Worm (Caenorhabditis elegans) whole organism, L3 larva: ENCODE data around the gene C36B7.4.

Experiments
- ama-1 ChIP-seq: fragments of 150-350 bp; optimal IDR thresholded peaks from 2 replicates; lab custom pipeline; 2018
- ceh-28 ChIP-seq: fragments of 150-350 bp; optimal IDR thresholded peaks from 2 replicates; lab custom pipeline; 2014; ENCODE audit warnings: missing biosample characterization, missing genetic modification reagents, missing genetic modification characterization
- ceh-9 ChIP-seq: sonication (generic microtip); optimal IDR thresholded peaks from 2 replicates; lab custom pipeline; 2018; ENCODE audit warnings: missing biosample characterization, missing genetic modification characterization
- egl-27 ChIP-seq: sonication (generic microtip); optimal IDR thresholded peaks from 4 replicates; lab custom pipeline; 2017; ENCODE audit warnings: missing biosample characterization, missing genetic modification reagents, missing genetic modification characterization
- elt-1 ChIP-seq: fragments of 150-350 bp; optimal IDR thresholded peaks from 2 replicates; lab custom pipeline; 2014; ENCODE audit warnings: missing biosample characterization, missing genetic modification characterization
- elt-3 ChIP-seq, 3 experiments: fragments of 150-350 bp in 1 of 3; sonication (generic microtip) in 2 of 3; optimal IDR thresholded peaks; 2 replicates in 2 of 3; 4 replicates in 1 of 3; lab custom pipeline; 2014 to 2017; ENCODE audit warnings: missing biosample characterization in 3 of 3, missing genetic modification characterization in 3 of 3
- lin-15B ChIP-seq: fragments of 150-350 bp; optimal IDR thresholded peaks from 2 replicates; lab custom pipeline; 2014; ENCODE audit warnings: missing biosample characterization, missing genetic modification characterization
- lsy-12 ChIP-seq: sonication (generic microtip); optimal IDR thresholded peaks from 2 replicates; lab custom pipeline; 2016; ENCODE audit warnings: mild to moderate bottlenecking, missing genetic modification characterization, missing compliant biosample characterization
- nhr-12 ChIP-seq: fragments of 150-350 bp; optimal IDR thresholded peaks from 2 replicates; lab custom pipeline; 2014; ENCODE audit warnings: missing biosample characterization, missing genetic modification characterization
- nhr-28 ChIP-seq: fragments of 150-350 bp; optimal IDR thresholded peaks from 2 replicates; lab custom pipeline; 2014; ENCODE audit warnings: missing biosample characterization, missing genetic modification characterization
- pha-4 ChIP-seq: fragments of 150-350 bp; optimal IDR thresholded peaks from 2 replicates; lab custom pipeline; 2014; ENCODE audit warnings: missing biosample characterization, missing genetic modification reagents, missing genetic modification characterization
- skn-1 ChIP-seq: fragments of 150-350 bp; optimal IDR thresholded peaks from 2 replicates; lab custom pipeline; 2014; ENCODE audit warnings: missing biosample characterization, missing genetic modification characterization
- tbx-2 ChIP-seq: sonication (generic microtip); optimal IDR thresholded peaks from 2 replicates; lab custom pipeline; 2016; ENCODE audit warnings: mild to moderate bottlenecking, missing genetic modification characterization, missing compliant biosample characterization

DNA sequence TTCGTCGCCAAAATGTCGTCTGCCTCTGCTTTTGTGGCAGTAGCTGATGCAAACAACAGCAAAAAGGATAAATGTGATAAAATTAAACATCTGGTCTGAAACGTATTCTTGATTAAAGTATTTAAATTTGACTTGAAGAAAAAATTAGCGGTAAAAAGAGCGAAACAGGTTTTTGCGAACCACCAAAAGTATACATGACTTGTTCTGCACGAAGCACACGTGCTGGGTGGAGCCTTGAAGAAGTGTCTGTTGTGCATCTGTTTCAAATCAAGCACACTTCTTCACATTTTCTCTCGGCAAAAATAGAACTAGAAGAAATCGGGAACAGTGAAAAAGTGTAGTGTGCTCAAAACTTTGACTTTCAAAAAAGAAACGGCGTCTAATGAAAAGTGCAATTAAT, 22.6 kb downstream of the C36B7.4 start, which contains the start of gene B0403.3:
- no peak for TF ChIP-seq elt-3 (tag; optimal IDR thresholded peaks at IDR 0.05; lab: Kevin White, UChicago)
- TF ChIP-seq pha-4 (tag; lab: Kevin White, UChicago), result no peak
- TF ChIP-seq elt-1 (tag; lab: Kevin White, UChicago), result no peak
- no peak for TF ChIP-seq ceh-28 (tag; lab: Kevin White, UChicago)
- no peak for TF ChIP-seq nhr-28
- TF ChIP-seq lsy-12 (tag; lab: Kevin White, UChicago), result no peak
- TF ChIP-seq ceh-9, result no peak
- TF ChIP-seq tbx-2 (tag; lab: Kevin White, UChicago), result no peak
- no peak for TF ChIP-seq egl-27 (tag; lab: Kevin White, UChicago)
- no peak for TF ChIP-seq ama-1 (lab: Kevin White, UChicago)
- no peak for TF ChIP-seq nhr-12 (tag; lab: Kevin White, UChicago)
- TF ChIP-seq lin-15B, result no peak
- TF ChIP-seq skn-1, result no peak
